Fruit fly (Drosophila melanogaster): ENCODE results near the gene CG4678.

DNA sequence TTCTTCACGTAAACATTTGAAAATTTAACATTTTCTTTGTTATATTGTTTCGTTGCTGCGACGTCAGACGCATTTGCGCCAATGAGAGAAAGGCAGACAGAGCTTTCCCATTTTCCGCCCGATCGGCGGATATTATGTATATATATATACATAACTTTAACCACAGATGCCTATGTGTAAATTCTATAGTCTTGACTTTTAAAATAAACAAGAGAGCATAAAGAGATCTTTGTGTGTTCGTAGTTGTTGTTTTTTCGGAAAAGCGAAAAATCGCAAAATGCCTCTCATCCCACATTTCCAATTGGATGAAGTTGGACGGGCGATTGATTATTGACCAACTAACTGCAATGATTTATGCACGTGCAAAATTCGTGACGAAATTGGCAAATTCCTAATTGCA lies 19.3 kb upstream of the CG4678 start, which contains the start of gene CG13012:
- no peak for TF ChIP-seq Hr78 (GFP tag; optimal IDR thresholded peaks at IDR 0.05)
- no peak for TF ChIP-seq Dfd (GFP tag; optimal IDR thresholded peaks at IDR 0.05)
- no peak for TF ChIP-seq Jra (GFP tag; optimal IDR thresholded peaks at IDR 0.05)
- TF ChIP-seq OdsH (GFP tag; optimal IDR thresholded peaks at IDR 0.05): no peak
- TF ChIP-seq h (GFP tag; optimal IDR thresholded peaks at IDR 0.05): no peak
- no peak for TF ChIP-seq usp (GFP tag; optimal IDR thresholded peaks at IDR 0.05)

All from whole organism, wandering third instar larva.